Fruit fly (Drosophila melanogaster): ENCODE measurements around the gene CG15155.
A peak's percentile ranks its signal among the peaks of the same experiment; 100 is the strongest.

The CG15155 gene

DNA sequence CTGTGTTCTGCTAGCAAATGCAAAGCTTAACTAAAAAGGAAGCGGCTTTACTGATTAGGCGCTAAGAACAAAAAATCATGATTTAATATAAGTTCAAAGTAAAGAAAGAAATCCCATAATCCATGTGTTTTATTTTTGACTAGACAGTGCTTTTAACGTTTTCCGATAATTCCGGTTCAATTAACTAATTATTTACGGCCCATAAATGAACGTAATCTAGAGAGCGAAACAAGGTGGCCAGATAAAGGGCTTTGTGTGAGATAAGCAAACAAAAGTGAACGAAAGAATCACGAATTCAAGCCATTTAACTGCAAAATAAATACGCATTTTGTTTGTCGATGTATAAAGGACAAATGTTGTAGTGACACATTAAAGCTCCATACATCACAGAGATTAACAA, 39.5 kb upstream of the CG15155 start:
- no peak for TF ChIP-seq ey (GFP tag; optimal IDR thresholded peaks at IDR 0.05)
- no peak for TF ChIP-seq Vsx2 (GFP tag; optimal IDR thresholded peaks at IDR 0.05; ENCODE audit: partially characterized antibody)
- no peak for TF ChIP-seq Jra (GFP tag; optimal IDR thresholded peaks at IDR 0.05)
- no peak for TF ChIP-seq Abd-B (GFP tag; optimal IDR thresholded peaks at IDR 0.05)
- no peak for TF ChIP-seq Hr78 (GFP tag; optimal IDR thresholded peaks at IDR 0.05)
- TF ChIP-seq CG32264 (GFP tag; optimal IDR thresholded peaks at IDR 0.05), result no peak

DNA sequence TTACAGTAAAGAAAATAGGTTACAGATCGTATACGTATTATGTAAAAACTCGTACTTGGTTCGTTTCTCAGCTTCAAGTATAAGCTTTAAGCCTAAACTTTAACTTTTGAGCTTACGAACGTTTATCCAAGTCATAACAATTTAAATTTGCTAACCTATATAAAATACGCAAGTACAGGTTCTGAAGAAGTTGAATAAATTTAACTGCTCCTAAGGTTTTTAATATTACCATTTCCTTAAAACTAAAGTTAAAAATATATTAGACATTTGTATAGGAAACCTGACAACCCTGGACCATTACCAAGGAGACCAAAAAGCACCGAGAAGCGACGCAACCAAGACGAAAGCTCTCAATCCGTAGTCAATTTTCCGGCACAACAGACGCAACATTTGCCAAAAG, 35.0 kb upstream of the CG15155 start, which contains the start of gene CG5758:
CG5758 (plus strand) TSS at position 353 of the 400 bp plus-strand sequence.
- no peak for TF ChIP-seq Rel (GFP tag; optimal IDR thresholded peaks at IDR 0.05)
- TF ChIP-seq Rel (tag; optimal IDR thresholded peaks at IDR 0.05), result no peak
- no peak for TF ChIP-seq sv (GFP tag; optimal IDR thresholded peaks at IDR 0.05)
- no peak for TF ChIP-seq brk (GFP tag; optimal IDR thresholded peaks at IDR 0.05)
- peak; percentile 24 for TF ChIP-seq ey (GFP tag; optimal IDR thresholded peaks at IDR 0.05)
- peak; percentile 33 for TF ChIP-seq Hnf4 (GFP tag; optimal IDR thresholded peaks at IDR 0.05)
- TF ChIP-seq tai (GFP tag; optimal IDR thresholded peaks at IDR 0.05), result peak; percentile 49
- no peak for TF ChIP-seq dl (GFP tag; optimal IDR thresholded peaks at IDR 0.05; ENCODE audit: insufficient read depth in 1 of 2, partially characterized antibody in 2 of 2)
- TF ChIP-seq HLH106 (tag; optimal IDR thresholded peaks at IDR 0.05), result peak; percentile 21
- TF ChIP-seq Dif (GFP tag; optimal IDR thresholded peaks at IDR 0.05; ENCODE audit: partially characterized antibody), result no peak
- no peak for TF ChIP-seq CG32264 (GFP tag; optimal IDR thresholded peaks at IDR 0.05)
- TF ChIP-seq N (GFP tag; optimal IDR thresholded peaks at IDR 0.05), result no peak
- TF ChIP-seq OdsH (GFP tag; optimal IDR thresholded peaks at IDR 0.05), result peak; percentile 41
- TF ChIP-seq h (GFP tag; optimal IDR thresholded peaks at IDR 0.05), result peak; percentile 59
- peak; percentile 32 for TF ChIP-seq fru (GFP tag; optimal IDR thresholded peaks at IDR 0.05)
- TF ChIP-seq foxo (GFP tag; optimal IDR thresholded peaks at IDR 0.05), result peak in 1 of 2 experiments; percentile 40
- TF ChIP-seq Sp1 (GFP tag; optimal IDR thresholded peaks at IDR 0.05), result no peak
- no peak for TF ChIP-seq Dfd (GFP tag; optimal IDR thresholded peaks at IDR 0.05)
- no peak for TF ChIP-seq Hr83 (GFP tag; optimal IDR thresholded peaks at IDR 0.05; ENCODE audit: poor library complexity, severe bottlenecking)
- TF ChIP-seq dsf (GFP tag; optimal IDR thresholded peaks at IDR 0.05; ENCODE audit: borderline replicate concordance), result no peak
- peak; percentile 45 for TF ChIP-seq rgr (GFP tag; optimal IDR thresholded peaks at IDR 0.05)
- TF ChIP-seq br (GFP tag; optimal IDR thresholded peaks at IDR 0.05), result no peak
- TF ChIP-seq Hr78 (GFP tag; optimal IDR thresholded peaks at IDR 0.05), result no peak

DNA sequence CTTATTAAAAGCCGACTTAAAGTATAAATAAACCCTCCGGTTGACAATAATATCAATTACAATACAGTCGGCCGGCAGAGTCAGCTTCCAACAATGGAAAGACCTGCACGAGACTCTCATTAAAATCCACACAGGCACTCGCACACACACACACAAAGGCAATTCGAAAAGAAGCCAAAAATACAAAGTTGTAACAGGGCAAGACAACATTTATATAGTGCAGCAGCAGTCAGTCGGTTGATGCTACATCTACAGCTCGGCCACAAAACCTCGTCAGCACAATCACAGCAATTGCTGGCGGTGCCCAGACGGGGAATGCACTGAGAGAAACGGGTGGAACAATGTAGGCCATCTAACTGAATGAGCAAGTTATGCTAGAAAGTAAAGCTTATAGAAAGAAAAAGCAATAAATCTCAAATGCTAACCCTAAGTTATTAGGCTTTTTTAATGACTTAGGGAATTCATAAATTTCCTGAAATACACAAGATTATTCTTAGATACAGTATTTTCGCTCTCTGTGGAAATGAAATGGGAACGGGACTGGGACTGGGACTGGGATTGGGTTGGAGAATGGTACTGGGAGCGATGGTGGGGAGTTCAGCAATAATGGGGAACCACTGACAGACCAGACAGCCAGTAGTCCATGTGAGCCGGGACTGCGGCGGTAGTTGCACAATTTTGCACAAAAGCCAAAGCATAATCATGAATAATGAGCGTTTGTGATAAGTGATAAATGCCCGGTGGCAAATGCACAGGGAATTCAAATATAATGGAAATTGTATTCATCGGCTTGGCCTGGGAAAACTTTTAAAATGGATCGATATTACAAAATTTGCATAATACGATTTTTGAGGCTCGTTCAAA, 33.1 kb upstream of the CG15155 start:
- TF ChIP-seq dsf (GFP tag; optimal IDR thresholded peaks at IDR 0.05; ENCODE audit: borderline replicate concordance) (no peak), sv (GFP tag; optimal IDR thresholded peaks at IDR 0.05) (no peak), tai (GFP tag; optimal IDR thresholded peaks at IDR 0.05) (peak; percentile 31), foxo (GFP tag; optimal IDR thresholded peaks at IDR 0.05) (peak; percentile 22 to 91), jim (GFP tag; optimal IDR thresholded peaks at IDR 0.05) (no peak), fru (GFP tag; optimal IDR thresholded peaks at IDR 0.05) (peak; percentile 95), CG9705 (GFP tag; optimal IDR thresholded peaks at IDR 0.05) (peak; percentile 69), ey (GFP tag; optimal IDR thresholded peaks at IDR 0.05) (peak; percentile 93), Dfd (GFP tag; optimal IDR thresholded peaks at IDR 0.05) (no peak), GATAd (GFP tag; optimal IDR thresholded peaks at IDR 0.05) (no peak), Vsx2 (GFP tag; optimal IDR thresholded peaks at IDR 0.05; ENCODE audit: partially characterized antibody) (no peak), Hr78 (GFP tag; optimal IDR thresholded peaks at IDR 0.05) (no peak), brk (GFP tag; optimal IDR thresholded peaks at IDR 0.05) (peak; percentile 64), lola (GFP tag; optimal IDR thresholded peaks at IDR 0.05) (no peak), dl (GFP tag; optimal IDR thresholded peaks at IDR 0.05; ENCODE audit: insufficient read depth in 1 of 2, partially characterized antibody in 2 of 2) (no peak), Rel (GFP tag; optimal IDR thresholded peaks at IDR 0.05) (peak; percentile 79), Rel (tag; optimal IDR thresholded peaks at IDR 0.05) (peak; percentile 62), Dif (GFP tag; optimal IDR thresholded peaks at IDR 0.05; ENCODE audit: partially characterized antibody) (no peak), Hnf4 (GFP tag; optimal IDR thresholded peaks at IDR 0.05) (peak; percentile 75), CrebA (GFP tag; optimal IDR thresholded peaks at IDR 0.05; ENCODE audit: borderline replicate concordance) (peak; percentile 22), Jra (GFP tag; optimal IDR thresholded peaks at IDR 0.05) (peak; percentile 68), Mio (GFP tag; optimal IDR thresholded peaks at IDR 0.05) (no peak), usp (GFP tag; optimal IDR thresholded peaks at IDR 0.05) (no peak), CG32264 (GFP tag; optimal IDR thresholded peaks at IDR 0.05) (peak; percentile 80), OdsH (GFP tag; optimal IDR thresholded peaks at IDR 0.05) (peak; percentile 89), rgr (GFP tag; optimal IDR thresholded peaks at IDR 0.05) (peak; percentile 90), sage (GFP tag; optimal IDR thresholded peaks at IDR 0.05) (peak; percentile 73), woc (GFP tag; optimal IDR thresholded peaks at IDR 0.05) (peak; percentile 91), pan (optimal IDR thresholded peaks at IDR 0.05) (no peak), h (GFP tag; optimal IDR thresholded peaks at IDR 0.05) (peak; percentile 95), dmrt93B (GFP tag; optimal IDR thresholded peaks at IDR 0.05) (peak; percentile 79), N (GFP tag; optimal IDR thresholded peaks at IDR 0.05) (no peak), Sp1 (GFP tag; optimal IDR thresholded peaks at IDR 0.05) (peak; percentile 87), Abd-B (GFP tag; optimal IDR thresholded peaks at IDR 0.05) (no peak), br (GFP tag; optimal IDR thresholded peaks at IDR 0.05) (peak; percentile 92), psq (GFP tag; optimal IDR thresholded peaks at IDR 0.05) (peak; percentile 83), Hr83 (GFP tag; optimal IDR thresholded peaks at IDR 0.05; ENCODE audit: poor library complexity, severe bottlenecking) (peak; percentile 9), Myc (optimal IDR thresholded peaks at IDR 0.05) (no peak), HLH106 (tag; optimal IDR thresholded peaks at IDR 0.05) (peak; percentile 91)
